Worm (Caenorhabditis elegans) whole organism, L4/young adult: ENCODE measurements around the gene srx-114.

Source experiments
- dao-5 ChIP-seq: sonication (generic microtip); optimal IDR thresholded peaks from 2 replicates; lab custom pipeline; 2016; ENCODE audit warnings: missing genotype, missing genetic modification characterization, moderate library complexity, missing compliant biosample characterization
- him-1 ChIP-seq: sonication (generic microtip); optimal IDR thresholded peaks from 2 replicates; lab custom pipeline; 2016; ENCODE audit warnings: missing genotype, missing genetic modification reagents, missing genetic modification characterization, missing compliant biosample characterization

DNA sequence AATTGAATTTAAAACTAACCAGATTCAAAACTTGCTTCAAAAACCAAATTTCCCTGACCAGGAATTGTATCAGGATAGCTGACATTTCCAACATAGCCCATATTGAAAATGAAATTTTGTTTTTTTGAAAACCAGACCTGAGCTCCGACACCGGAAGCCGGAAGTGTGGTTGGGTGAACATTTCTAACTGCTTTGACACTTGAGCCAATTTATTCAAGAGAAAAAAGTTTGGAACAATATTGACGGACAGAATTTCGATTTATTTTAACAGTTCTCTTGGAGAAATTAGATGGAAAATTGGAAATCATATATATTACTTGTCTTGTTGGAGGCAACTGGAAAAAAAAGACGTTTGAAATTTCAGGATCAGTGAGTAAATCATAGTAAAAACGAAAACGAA lies 45.8 kb downstream of the srx-114 start, which contains the start of gene ccpp-6:
- TF ChIP-seq dao-5 (tag; lab: Kevin White, UChicago) (no peak), him-1 (tag; lab: Kevin White, UChicago) (no peak)
